Worm (Caenorhabditis elegans): ENCODE measurements around the gene zipt-7.1.
A peak's percentile ranks its signal among the peaks of the same experiment; 100 is the strongest.

Gene zipt-7.1

DNA sequence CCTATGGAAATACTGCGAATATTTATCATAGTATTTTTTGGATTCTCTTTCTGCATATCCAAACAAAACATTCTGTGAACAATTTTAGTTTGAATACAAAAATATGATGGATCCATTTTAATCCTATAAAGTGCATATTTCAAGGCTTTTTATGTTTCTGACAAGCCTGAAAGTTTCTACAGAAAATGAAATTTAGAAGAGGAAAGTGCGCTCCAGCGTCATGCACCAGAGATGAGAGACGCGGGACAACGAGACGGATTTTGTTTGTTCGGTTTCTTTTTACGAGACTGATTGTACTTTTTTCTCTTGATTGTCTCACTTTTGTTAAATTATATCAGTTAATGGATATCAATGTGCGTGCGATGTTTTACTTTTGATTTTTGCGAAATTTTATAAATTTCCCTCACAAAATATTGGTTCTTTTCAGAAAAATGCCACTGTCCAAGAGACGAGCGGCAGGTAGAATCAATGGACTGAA lies 43.2 kb upstream of the zipt-7.1 start, which contains the start of gene C49C3.6 (continued):
- TF ChIP-seq unc-30 (tag; optimal IDR thresholded peaks at IDR 0.05) (no peak), pax-3 (tag; optimal IDR thresholded peaks at IDR 0.05) (no peak), nhr-11 (tag; optimal IDR thresholded peaks at IDR 0.05) (no peak), ceh-88 (GFP tag; IDR thresholded peaks at IDR 0.05) (no peak), mab-9 (GFP tag; IDR thresholded peaks at IDR 0.05) (no peak), grh-1 (GFP tag; IDR thresholded peaks at IDR 0.05) (no peak), ama-1 (optimal IDR thresholded peaks at IDR 0.05) (no peak), jun-1 (tag; optimal IDR thresholded peaks at IDR 0.05) (no peak), rnt-1 (tag; optimal IDR thresholded peaks at IDR 0.05) (no peak), nhr-84 (tag; optimal IDR thresholded peaks at IDR 0.05) (no peak), egl-27 (tag; optimal IDR thresholded peaks at IDR 0.05) (no peak), xbp-1 (tag; optimal IDR thresholded peaks at IDR 0.05) (no peak), nhr-76 (tag; optimal IDR thresholded peaks at IDR 0.05) (no peak), C04F5.9 (tag; optimal IDR thresholded peaks at IDR 0.05) (no peak), nhr-90 (tag; optimal IDR thresholded peaks at IDR 0.05; ENCODE audit: poor library complexity) (no peak), tbx-2 (tag; optimal IDR thresholded peaks at IDR 0.05) (no peak), lin-35 (GFP tag; optimal IDR thresholded peaks at IDR 0.05) (peak in 1 of 2 experiments; percentile 27), C16A3.4 (tag; optimal IDR thresholded peaks at IDR 0.05) (no peak), sox-4 (tag; optimal IDR thresholded peaks at IDR 0.05) (no peak), unc-62 (GFP tag; optimal IDR thresholded peaks at IDR 0.05) (no peak), zip-4 (GFP tag; optimal IDR thresholded peaks at IDR 0.05) (no peak), egl-13 (tag; optimal IDR thresholded peaks at IDR 0.05) (no peak), fkh-10 (GFP tag; optimal IDR thresholded peaks at IDR 0.05) (no peak), skn-1 (tag; optimal IDR thresholded peaks at IDR 0.05) (no peak), isw-1 (GFP tag; IDR thresholded peaks at IDR 0.05) (no peak), nhr-77 (tag; optimal IDR thresholded peaks at IDR 0.05) (no peak), ces-1 (GFP tag; optimal IDR thresholded peaks at IDR 0.05) (no peak), nhr-20 (tag; optimal IDR thresholded peaks at IDR 0.05) (no peak), swsn-7 (tag; optimal IDR thresholded peaks at IDR 0.05) (no peak), Y116A8C.19 (tag; optimal IDR thresholded peaks at IDR 0.05; ENCODE audit: borderline replicate concordance) (no peak), lin-13 (GFP tag; optimal IDR thresholded peaks at IDR 0.05) (no peak), ceh-82 (tag; optimal IDR thresholded peaks at IDR 0.05) (peak in 1 of 3 experiments; percentile 10), lin-39 (tag; optimal IDR thresholded peaks at IDR 0.05) (no peak), F16B12.6 (tag; optimal IDR thresholded peaks at IDR 0.05) (no peak), C34B4.2 (tag; optimal IDR thresholded peaks at IDR 0.05) (no peak), nhr-47 (tag; optimal IDR thresholded peaks at IDR 0.05) (peak; percentile 0), efl-3 (GFP tag; optimal IDR thresholded peaks at IDR 0.05) (no peak), blmp-1 (tag; optimal IDR thresholded peaks at IDR 0.05) (peak; percentile 65), fos-1 (tag; optimal IDR thresholded peaks at IDR 0.05) (no peak), elt-2 (tag; optimal IDR thresholded peaks at IDR 0.05) (no peak), fkh-8 (tag; optimal IDR thresholded peaks at IDR 0.05) (no peak), nhr-85 (tag) (no peak), dsc-1 (tag; optimal IDR thresholded peaks at IDR 0.05) (no peak), alr-1 (tag; optimal IDR thresholded peaks at IDR 0.05; ENCODE audit: borderline replicate concordance) (no peak), mep-1 (tag; optimal IDR thresholded peaks at IDR 0.05) (peak; percentile 37), ceh-63 (GFP tag; optimal IDR thresholded peaks at IDR 0.05) (no peak), vab-15 (tag; optimal IDR thresholded peaks at IDR 0.05) (no peak), pag-3 (tag; optimal IDR thresholded peaks at IDR 0.05; ENCODE audit: borderline replicate concordance, insufficient read depth) (no peak), unc-130 (tag; optimal IDR thresholded peaks at IDR 0.05) (no peak), mef-2 (tag; optimal IDR thresholded peaks at IDR 0.05) (no peak), mdl-1 (tag; optimal IDR thresholded peaks at IDR 0.05) (no peak), irx-1 (tag; optimal IDR thresholded peaks at IDR 0.05) (no peak), dpl-1 (GFP tag; optimal IDR thresholded peaks at IDR 0.05) (peak in 2 of 3 experiments; percentile 19 to 34), lin-15B (tag; optimal IDR thresholded peaks at IDR 0.05) (peak; percentile 7)
